Worm (Caenorhabditis elegans) whole organism, late embryonic: Measurements from ENCODE around the gene mrps-22.

Experiments used
- C08G9.2 ChIP-seq: sonication (generic microtip); optimal IDR thresholded peaks from 2 replicates; lab custom pipeline; 2016; ENCODE audit warnings: mild to moderate bottlenecking, missing genetic modification characterization, moderate library complexity, missing compliant biosample characterization
- F13H6.1 ChIP-seq: sonication (generic microtip); optimal IDR thresholded peaks from 2 replicates; lab custom pipeline; 2016; ENCODE audit warnings: missing genetic modification characterization, missing compliant biosample characterization
- K02D7.2 ChIP-seq: sonication (generic microtip); optimal IDR thresholded peaks from 2 replicates; lab custom pipeline; 2017; ENCODE audit warnings: mild to moderate bottlenecking, missing genetic modification characterization, missing compliant biosample characterization
- K09A11.1 ChIP-seq: sonication (generic microtip); optimal IDR thresholded peaks from 2 replicates; lab custom pipeline; 2017; ENCODE audit warnings: antibody characterized with exemption, mild to moderate bottlenecking, missing genetic modification characterization, missing compliant biosample characterization; ENCODE audit not compliant: insufficient read depth
- T23F11.4 ChIP-seq: fragments of 200-800 bp; sonication (Bioruptor generic); optimal IDR thresholded peaks from 2 replicates; lab custom pipeline; 2018; ENCODE audit warnings: mild to moderate bottlenecking, missing genetic modification characterization, missing compliant biosample characterization
- Y22D7AL.16 ChIP-seq: sonication (generic microtip); optimal IDR thresholded peaks from 2 replicates; lab custom pipeline; 2016; ENCODE audit warnings: missing genetic modification characterization, missing compliant biosample characterization
- ahr-1 ChIP-seq: sonication (generic microtip); optimal IDR thresholded peaks from 2 replicates; lab custom pipeline; 2016; ENCODE audit warnings: missing genetic modification characterization, missing compliant biosample characterization
- ama-1 ChIP-seq: fragments of 150-350 bp; optimal IDR thresholded peaks from 2 replicates; lab custom pipeline; 2014
- ceh-18 ChIP-seq: sonication (generic microtip); optimal IDR thresholded peaks from 2 replicates; lab custom pipeline; 2016; ENCODE audit warnings: missing genetic modification characterization, missing compliant biosample characterization
- ceh-2 ChIP-seq: sonication (generic microtip); optimal IDR thresholded peaks from 2 replicates; lab custom pipeline; 2016; ENCODE audit warnings: missing genotype, missing genetic modification characterization, missing compliant biosample characterization
- ceh-30 ChIP-seq: fragments of 150-350 bp; optimal IDR thresholded peaks from 2 replicates; lab custom pipeline; 2014; ENCODE audit warnings: missing biosample characterization, missing genetic modification characterization
- ceh-31 ChIP-seq: sonication (generic microtip); optimal IDR thresholded peaks from 2 replicates; lab custom pipeline; 2016; ENCODE audit warnings: missing genetic modification characterization, missing compliant biosample characterization
- ceh-48 ChIP-seq: sonication (generic microtip); optimal IDR thresholded peaks from 2 replicates; lab custom pipeline; 2016; ENCODE audit warnings: missing genetic modification characterization, inconsistent platforms, missing compliant biosample characterization
- ceh-6 ChIP-seq: fragments of 200-800 bp; sonication (Bioruptor generic); optimal IDR thresholded peaks from 2 replicates; lab custom pipeline; 2018; ENCODE audit warnings: mild to moderate bottlenecking, missing genetic modification characterization, missing compliant biosample characterization
- dmd-4 ChIP-seq: sonication (generic microtip); optimal IDR thresholded peaks from 2 replicates; lab custom pipeline; 2016; ENCODE audit warnings: borderline replicate concordance, missing genetic modification characterization, missing compliant biosample characterization
- dve-1 ChIP-seq: sonication (generic microtip); optimal IDR thresholded peaks from 2 replicates; lab custom pipeline; 2017; ENCODE audit warnings: antibody characterized with exemption, mild to moderate bottlenecking, missing genetic modification characterization, missing compliant biosample characterization
- elt-2 ChIP-seq: sonication (generic microtip); optimal IDR thresholded peaks from 2 replicates; lab custom pipeline; 2016; ENCODE audit warnings: missing genetic modification reagents, missing genetic modification characterization, missing compliant biosample characterization
- ets-4 ChIP-seq: sonication (generic microtip); optimal IDR thresholded peaks from 2 replicates; lab custom pipeline; 2016; ENCODE audit warnings: missing genetic modification characterization, missing compliant biosample characterization
- fax-1 ChIP-seq: sonication (generic microtip); optimal IDR thresholded peaks from 2 replicates; lab custom pipeline; 2016; ENCODE audit warnings: missing genotype, missing genetic modification characterization, missing compliant biosample characterization
- fkh-10 ChIP-seq: fragments of 150-350 bp; optimal IDR thresholded peaks from 2 replicates; lab custom pipeline; 2014; ENCODE audit warnings: missing biosample characterization, missing genetic modification reagents, missing genetic modification characterization
- fkh-6 ChIP-seq: sonication (generic microtip); optimal IDR thresholded peaks from 2 replicates; lab custom pipeline; 2016; ENCODE audit warnings: missing genetic modification characterization, missing compliant biosample characterization
- hlh-13 ChIP-seq: fragments of 200-800 bp; sonication (Bioruptor generic); optimal IDR thresholded peaks from 2 replicates; lab custom pipeline; 2018; ENCODE audit warnings: mild to moderate bottlenecking, missing genetic modification characterization, missing compliant biosample characterization
- hlh-15 ChIP-seq: sonication (generic microtip); optimal IDR thresholded peaks from 2 replicates; lab custom pipeline; 2016; ENCODE audit warnings: missing genetic modification characterization, missing compliant biosample characterization
- hlh-30 ChIP-seq: sonication (generic microtip); optimal IDR thresholded peaks from 2 replicates; lab custom pipeline; 2017; ENCODE audit warnings: antibody characterized with exemption, missing genetic modification characterization, missing compliant biosample characterization; ENCODE audit not compliant: insufficient read depth
- lin-11 ChIP-seq: fragments of 200-800 bp; sonication (Bioruptor generic); optimal IDR thresholded peaks from 2 replicates; lab custom pipeline; 2018; ENCODE audit warnings: mild to moderate bottlenecking, missing genetic modification characterization, missing compliant biosample characterization
- madf-2 ChIP-seq: sonication (generic microtip); optimal IDR thresholded peaks from 2 replicates; lab custom pipeline; 2017; ENCODE audit warnings: missing genetic modification characterization, missing compliant biosample characterization
- mec-3 ChIP-seq: sonication (generic microtip); optimal IDR thresholded peaks from 2 replicates; lab custom pipeline; 2016; ENCODE audit warnings: borderline replicate concordance, missing genetic modification characterization, missing compliant biosample characterization
- nfya-1 ChIP-seq: sonication (generic microtip); optimal IDR thresholded peaks from 2 replicates; lab custom pipeline; 2017; ENCODE audit warnings: missing genetic modification characterization, mild to moderate bottlenecking, missing compliant biosample characterization, antibody characterized with exemption, moderate library complexity
- nhr-232 ChIP-seq: sonication (generic microtip); optimal IDR thresholded peaks from 2 replicates; lab custom pipeline; 2016; ENCODE audit warnings: missing genetic modification characterization, missing compliant biosample characterization
- odd-2 ChIP-seq: sonication (generic microtip); optimal IDR thresholded peaks from 2 replicates; lab custom pipeline; 2017; ENCODE audit warnings: antibody characterized with exemption, mild to moderate bottlenecking, missing genetic modification characterization, missing compliant biosample characterization
- pag-3 ChIP-seq: sonication (generic microtip); optimal IDR thresholded peaks from 2 replicates; lab custom pipeline; 2016; ENCODE audit warnings: missing compliant biosample characterization, missing genetic modification characterization, borderline replicate concordance
- pax-1 ChIP-seq: fragments of 150-350 bp; optimal IDR thresholded peaks from 2 replicates; lab custom pipeline; 2014; ENCODE audit warnings: missing biosample characterization, missing genetic modification characterization
- pha-2 ChIP-seq: sonication (generic microtip); optimal IDR thresholded peaks from 2 replicates; lab custom pipeline; 2017; ENCODE audit warnings: mild to moderate bottlenecking, missing genetic modification characterization, missing compliant biosample characterization
- pha-4 ChIP-seq: fragments of 150-350 bp; optimal IDR thresholded peaks from 2 replicates; lab custom pipeline; 2018; ENCODE audit warnings: missing biosample characterization, missing genetic modification reagents, missing genetic modification characterization
- pqm-1 ChIP-seq: sonication (generic microtip); optimal IDR thresholded peaks from 2 replicates; lab custom pipeline; 2016; ENCODE audit warnings: missing genetic modification characterization, missing compliant biosample characterization
- pros-1 ChIP-seq: fragments of 150-350 bp; optimal IDR thresholded peaks from 2 replicates; lab custom pipeline; 2014; ENCODE audit warnings: missing biosample characterization, missing genetic modification reagents, missing genetic modification characterization
- ref-2 ChIP-seq: sonication (generic microtip); optimal IDR thresholded peaks from 2 replicates; lab custom pipeline; 2016; ENCODE audit warnings: missing genetic modification characterization, missing compliant biosample characterization
- sdc-2 ChIP-seq: sonication (generic microtip); optimal IDR thresholded peaks from 2 replicates; lab custom pipeline; 2016; ENCODE audit warnings: missing genotype, missing genetic modification characterization, missing compliant biosample characterization
- tbx-2 ChIP-seq: sonication (generic microtip); optimal IDR thresholded peaks from 2 replicates; lab custom pipeline; 2016; ENCODE audit warnings: missing genetic modification characterization, missing compliant biosample characterization
- tbx-7 ChIP-seq: sonication (generic microtip); optimal IDR thresholded peaks from 2 replicates; lab custom pipeline; 2016; ENCODE audit warnings: missing genotype, missing genetic modification characterization, missing compliant biosample characterization
- ttx-3 ChIP-seq: sonication (generic microtip); optimal IDR thresholded peaks from 2 replicates; lab custom pipeline; 2016; ENCODE audit warnings: missing genetic modification reagents, missing genetic modification characterization, missing compliant biosample characterization
- unc-3 ChIP-seq, 2 experiments: fragments of 200-800 bp in 1 of 2; sonication (Bioruptor generic) in 1 of 2; sonication (generic microtip) in 1 of 2; conservative IDR thresholded peaks in 1 of 2; optimal IDR thresholded peaks in 1 of 2; 2 replicates each; pipeline versions ENCODE4 v1.3.6 to Lab custom; 2016 to 2022; ENCODE audit warnings: missing compliant biosample characterization in 2 of 2, missing genetic modification characterization in 2 of 2, missing genetic modification reagents in 1 of 2
- unc-55 ChIP-seq: sonication (generic microtip); optimal IDR thresholded peaks from 2 replicates; lab custom pipeline; 2017; ENCODE audit warnings: missing biosample characterization, missing genetic modification reagents, missing genetic modification characterization
- unc-86 ChIP-seq: sonication (generic microtip); optimal IDR thresholded peaks from 2 replicates; lab custom pipeline; 2016; ENCODE audit warnings: missing genetic modification characterization, missing compliant biosample characterization
- zip-5 ChIP-seq: sonication (generic microtip); optimal IDR thresholded peaks from 2 replicates; lab custom pipeline; 2016; ENCODE audit warnings: missing genetic modification characterization, missing compliant biosample characterization
- ztf-16 ChIP-seq: sonication (generic microtip); optimal IDR thresholded peaks from 2 replicates; lab custom pipeline; 2017; ENCODE audit warnings: missing genetic modification characterization, missing compliant biosample characterization

Gene mrps-22

ce11 chrII:10551985-10552736, 30.3 kb upstream of the mrps-22 start:
- TF ChIP-seq Y22D7AL.16 (tag; lab: Kevin White, UChicago) (no peak), C08G9.2 (tag; lab: Kevin White, UChicago) (no peak), fax-1 (no peak), madf-2 (tag; lab: Kevin White, UChicago) (no peak), ceh-2 (tag; lab: Kevin White, UChicago) (no peak), hlh-30 (peak; percentile 96), nfya-1 (tag; lab: Kevin White, UChicago) (peak; percentile 76), ztf-16 (tag; lab: Kevin White, UChicago) (no peak), zip-5 (no peak), odd-2 (tag; lab: Kevin White, UChicago) (no peak), mec-3 (tag; lab: Kevin White, UChicago) (no peak), K09A11.1 (tag; lab: Kevin White, UChicago) (no peak), nhr-232 (tag; lab: Kevin White, UChicago) (no peak), dve-1 (tag; lab: Kevin White, UChicago) (no peak), ttx-3 (tag; lab: Kevin White, UChicago) (no peak), ahr-1 (tag; lab: Kevin White, UChicago) (no peak), unc-86 (tag; lab: Kevin White, UChicago) (no peak), tbx-7 (tag; lab: Kevin White, UChicago) (no peak), ceh-30 (tag; lab: Kevin White, UChicago) (no peak), fkh-10 (GFP tag; lab: Kevin White, UChicago) (no peak), pros-1 (tag; lab: Kevin White, UChicago) (peak; percentile 65), pax-1 (tag; lab: Kevin White, UChicago) (peak; percentile 95), elt-2 (no peak), pha-2 (tag; lab: Kevin White, UChicago) (no peak), pag-3 (no peak), tbx-2 (tag; lab: Kevin White, UChicago) (peak; percentile 64), sdc-2 (tag; lab: Kevin White, UChicago) (no peak), ceh-31 (tag; lab: Kevin White, UChicago) (peak; percentile 75), unc-3 (GFP tag; conservative IDR thresholded peaks at IDR 0.05; lab: Robert Waterston, UW) (no peak), unc-3 (tag; optimal IDR thresholded peaks at IDR 0.05; lab: Kevin White, UChicago) (no peak), hlh-15 (no peak), ceh-18 (tag; lab: Kevin White, UChicago) (peak; percentile 34), unc-55 (peak; percentile 82), pha-4 (no peak), ceh-6 (GFP tag; lab: Kevin White, UChicago) (no peak), pqm-1 (no peak), ets-4 (tag; lab: Kevin White, UChicago) (no peak), ceh-48 (no peak), lin-11 (no peak), F13H6.1 (peak; percentile 2), ama-1 (lab: Kevin White, UChicago) (no peak), ref-2 (tag; lab: Kevin White, UChicago) (peak; percentile 67), hlh-13 (GFP tag; lab: Kevin White, UChicago) (no peak), T23F11.4 (no peak), fkh-6 (tag; lab: Kevin White, UChicago) (no peak), dmd-4 (tag; lab: Kevin White, UChicago) (no peak), K02D7.2 (tag; lab: Kevin White, UChicago) (no peak)
